Fruit fly (Drosophila melanogaster): ENCODE data around the gene CG10650.

CG10650 gene

dm6 chr2L:18966214-18966556, 29.5 kb downstream of the CG10650 start (continued):
- no peak for TF ChIP-seq Trl (optimal IDR thresholded peaks at IDR 0.05)
- TF ChIP-seq Trl (GFP tag; optimal IDR thresholded peaks at IDR 0.05) = no peak
- peak; percentile 57 for TF ChIP-seq Ssrp (tag; optimal IDR thresholded peaks at IDR 0.05)
- TF ChIP-seq CG3407 (GFP tag; optimal IDR thresholded peaks at IDR 0.05) = no peak
- no peak for TF ChIP-seq tna (GFP tag; IDR thresholded peaks at IDR 0.05; ENCODE audit: partially characterized antibody)
- no peak for TF ChIP-seq CG1529 (GFP tag; optimal IDR thresholded peaks at IDR 0.05)
- TF ChIP-seq CG10543 (GFP tag; optimal IDR thresholded peaks at IDR 0.05) = peak; percentile 59
- no peak for TF ChIP-seq nau (GFP tag; optimal IDR thresholded peaks at IDR 0.05)

- TF ChIP-seq nom (GFP tag; optimal IDR thresholded peaks at IDR 0.05) (no peak), mirr (GFP tag; optimal IDR thresholded peaks at IDR 0.05) (peak; percentile 84), CG7786 (GFP tag; optimal IDR thresholded peaks at IDR 0.05) (no peak), ro (GFP tag; IDR thresholded peaks at IDR 0.05) (no peak), CG18599 (GFP tag; optimal IDR thresholded peaks at IDR 0.05) (peak; percentile 61), CG16815 (GFP tag; optimal IDR thresholded peaks at IDR 0.05) (no peak), CG5180 (GFP tag; optimal IDR thresholded peaks at IDR 0.05) (no peak), ash1 (GFP tag; optimal IDR thresholded peaks at IDR 0.05) (no peak), CG6683 (GFP tag; optimal IDR thresholded peaks at IDR 0.05) (no peak), Abd-B (GFP tag; optimal IDR thresholded peaks at IDR 0.05) (peak; percentile 27), C15 (GFP tag; IDR thresholded peaks at IDR 0.05) (no peak), z (GFP tag; IDR thresholded peaks at IDR 0.05) (no peak), CG18476 (GFP tag; optimal IDR thresholded peaks at IDR 0.05) (no peak), CG12769 (tag; optimal IDR thresholded peaks at IDR 0.05) (peak; percentile 51), CG6654 (GFP tag; optimal IDR thresholded peaks at IDR 0.05) (no peak), tx (GFP tag; optimal IDR thresholded peaks at IDR 0.05) (no peak), CG7556 (GFP tag; optimal IDR thresholded peaks at IDR 0.05) (no peak), CkIIα-i1 (GFP tag; IDR thresholded peaks at IDR 0.05) (no peak), Oaz (GFP tag; IDR thresholded peaks at IDR 0.05) (no peak), ftz-f1 (GFP tag; optimal IDR thresholded peaks at IDR 0.05) (no peak), PHDP (tag; optimal IDR thresholded peaks at IDR 0.05) (peak; percentile 64), CG31365 (tag; optimal IDR thresholded peaks at IDR 0.05) (no peak), NfI (GFP tag; optimal IDR thresholded peaks at IDR 0.05) (peak; percentile 8), CG10654 (GFP tag; optimal IDR thresholded peaks at IDR 0.05) (no peak), H2.0 (GFP tag; IDR thresholded peaks at IDR 0.05) (no peak), emc (GFP tag; optimal IDR thresholded peaks at IDR 0.05) (no peak), CG2712 (tag; optimal IDR thresholded peaks at IDR 0.05) (peak; percentile 42), crp (GFP tag; optimal IDR thresholded peaks at IDR 0.05) (peak in 1 of 2 experiments; percentile 5), bcd (GFP tag; optimal IDR thresholded peaks at IDR 0.05) (peak; percentile 24), Hmr (GFP tag; optimal IDR thresholded peaks at IDR 0.05) (peak; percentile 47), prd (optimal IDR thresholded peaks at IDR 0.05) (no peak), prd (GFP tag; IDR thresholded peaks at IDR 0.05) (peak; percentile 33; the same call in 1 of the 3 replicates), Ravus (GFP tag; IDR thresholded peaks at IDR 0.05) (peak; percentile 23; the same call in 1 of the 2 replicates), CG11695 (GFP tag; IDR thresholded peaks at IDR 0.05) (peak; percentile 60; the same call in 2 of the 3 replicates), crol (GFP tag; IDR thresholded peaks at IDR 0.05) (0 out of 2 replicates have a peak, but pooled peaks have one; percentile 7), CG34224 (GFP tag; IDR thresholded peaks at IDR 0.05; ENCODE audit: partially characterized antibody) (no peak), ara (GFP tag; IDR thresholded peaks at IDR 0.05) (0 out of 2 replicates have a peak, but pooled peaks have one; percentile 25), Atf-2 (GFP tag; optimal IDR thresholded peaks at IDR 0.05) (no peak), CG17186 (GFP tag; optimal IDR thresholded peaks at IDR 0.05) (no peak), CG13894 (tag; optimal IDR thresholded peaks at IDR 0.05) (no peak)
These were observed 30.1 kb downstream of the CG10650 start for dm6 chr2L:18965367-18966213.

All from whole organism, embryonic.